Worm (Caenorhabditis elegans) whole organism, young adult: Measurements from ENCODE around the gene tag-281.

Experiments used
- B0261.1 ChIP-seq: sonication (generic microtip); optimal IDR thresholded peaks from 2 replicates; lab custom pipeline; 2016; ENCODE audit warnings: mild to moderate bottlenecking, missing genetic modification characterization, moderate library complexity, missing compliant biosample characterization
- F49E8.2 ChIP-seq: sonication (generic microtip); optimal IDR thresholded peaks from 3 replicates; lab custom pipeline; 2017; ENCODE audit warnings: missing genetic modification characterization, mild to moderate bottlenecking, missing compliant biosample characterization, antibody characterized with exemption, moderate library complexity; ENCODE audit not compliant: insufficient read depth
- fkh-3 ChIP-seq: sonication (generic microtip); optimal IDR thresholded peaks from 2 replicates; lab custom pipeline; 2016; ENCODE audit warnings: mild to moderate bottlenecking, missing genetic modification characterization, missing compliant biosample characterization
- him-1 ChIP-seq: sonication (generic microtip); optimal IDR thresholded peaks from 2 replicates; lab custom pipeline; 2016; ENCODE audit warnings: missing genotype, missing genetic modification reagents, missing genetic modification characterization, missing compliant biosample characterization
- hmg-20 ChIP-seq: fragments of 200-800 bp; sonication (Bioruptor generic); IDR thresholded peaks from 2 replicates; pipeline ENCODE4 v1.3.6; 2022; ENCODE audit warnings: missing genetic modification reagents, missing genetic modification characterization, missing compliant biosample characterization
- lin-26 ChIP-seq: fragments of 200-800 bp; sonication (Bioruptor generic); IDR thresholded peaks from 2 replicates; pipeline ENCODE4 v1.3.6; 2022; ENCODE audit warnings: missing genetic modification reagents, missing genetic modification characterization, missing compliant biosample characterization
- lsl-1 ChIP-seq: fragments of 200-800 bp; sonication (Bioruptor generic); optimal IDR thresholded peaks from 2 replicates; lab custom pipeline; 2018; ENCODE audit warnings: mild to moderate bottlenecking, missing genetic modification characterization, moderate library complexity, missing compliant biosample characterization
- nhr-90 ChIP-seq: sonication (generic microtip); optimal IDR thresholded peaks from 2 replicates; lab custom pipeline; 2016; ENCODE audit warnings: missing genotype, mild to moderate bottlenecking, missing genetic modification characterization, missing compliant biosample characterization
- unc-62 ChIP-seq: fragments of 150-350 bp; optimal IDR thresholded peaks from 2 replicates; lab custom pipeline; 2014; ENCODE audit warnings: missing biosample characterization, missing genetic modification reagents, missing genetic modification characterization
- ztf-22 ChIP-seq: fragments of 200-800 bp; sonication (Bioruptor generic); optimal IDR thresholded peaks from 2 replicates; lab custom pipeline; 2018; ENCODE audit warnings: mild to moderate bottlenecking, missing genetic modification characterization, moderate library complexity, missing compliant biosample characterization

DNA sequence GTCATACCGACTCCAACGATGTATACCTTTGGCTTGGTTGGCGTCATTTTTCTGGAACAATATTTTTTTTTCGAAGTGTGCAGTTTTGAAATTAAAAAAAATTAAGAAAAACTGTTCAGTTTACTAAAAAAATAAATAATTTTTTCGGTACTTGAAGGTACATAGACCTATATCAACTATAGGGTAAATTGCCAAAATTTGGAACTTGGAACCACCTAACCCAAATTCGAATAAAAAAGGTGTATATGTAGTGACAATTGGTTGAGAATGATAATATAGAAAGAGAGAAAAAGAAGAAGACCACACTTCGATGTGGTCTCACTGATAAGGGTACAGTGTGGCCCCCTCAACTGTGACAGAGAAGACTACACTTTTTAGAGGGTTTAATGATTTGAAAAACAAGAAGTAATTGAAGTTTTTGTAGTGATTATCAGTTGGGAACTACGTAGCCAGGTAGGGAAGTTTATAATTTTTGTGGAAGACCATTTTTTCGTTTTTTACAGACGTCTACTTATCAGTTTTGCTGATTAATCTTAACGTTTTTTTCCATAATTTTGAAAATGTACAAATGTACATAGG lies 33.8 kb upstream of the tag-281 start, which contains the start of gene daf-22:
- no peak for TF ChIP-seq fkh-3 (tag; lab: Kevin White, UChicago)
- no peak for TF ChIP-seq hmg-20 (GFP tag; lab: Robert Waterston, UW)
- TF ChIP-seq ztf-22 (GFP tag; lab: Kevin White, UChicago), result no peak
- TF ChIP-seq nhr-90 (tag; lab: Kevin White, UChicago), result no peak
- TF ChIP-seq B0261.1, result no peak
- TF ChIP-seq F49E8.2 (tag; lab: Kevin White, UChicago), result no peak
- TF ChIP-seq lin-26 (GFP tag; lab: Robert Waterston, UW), result no peak
- no peak for TF ChIP-seq him-1 (tag; lab: Kevin White, UChicago)
- TF ChIP-seq lsl-1 (GFP tag; lab: Kevin White, UChicago), result no peak
- TF ChIP-seq unc-62 (GFP tag; lab: Kevin White, UChicago), result no peak
